Fruit fly (Drosophila melanogaster): Measurements from ENCODE around the gene LManIII.

Gene LManIII

DNA sequence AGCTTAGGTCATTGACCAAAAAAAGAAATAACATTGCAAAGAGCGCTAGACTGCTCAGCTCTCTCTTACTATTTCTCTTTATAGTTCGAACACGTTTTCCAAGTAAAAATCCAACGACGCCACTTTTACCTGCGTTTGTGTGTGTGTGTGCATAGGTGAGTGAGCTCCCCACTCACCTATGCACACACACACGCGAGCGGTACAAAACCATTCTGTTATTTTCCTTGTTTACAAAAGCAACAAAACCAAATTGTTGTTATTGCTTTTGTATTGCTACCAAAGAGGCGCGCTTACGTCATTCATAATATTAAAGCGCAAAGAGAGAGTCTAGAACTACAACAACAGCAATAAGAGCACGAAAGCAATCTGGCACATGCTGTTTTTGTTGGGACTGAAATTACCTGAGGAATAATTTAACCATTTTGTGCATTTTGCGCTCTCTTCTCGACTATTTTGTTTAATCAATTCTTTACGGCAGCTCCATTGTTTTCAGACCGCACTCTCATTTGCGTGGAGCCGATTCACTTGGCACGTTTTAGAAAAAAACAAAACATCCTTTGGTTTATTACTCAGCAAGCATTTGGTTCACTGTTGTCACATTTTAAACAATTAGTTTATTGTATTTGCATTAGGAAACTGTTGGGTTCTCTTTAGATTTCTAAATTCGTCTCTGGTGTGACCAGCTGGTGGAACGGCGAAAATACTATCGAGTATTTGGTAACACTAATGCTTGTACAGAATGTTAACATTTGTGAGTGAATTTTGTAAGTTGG lies 28.3 kb downstream of the LManIII start, which contains the start of gene raw (continued):
- TF ChIP-seq shn (GFP tag; optimal IDR thresholded peaks at IDR 0.05) (no peak), CG11398 (GFP tag; optimal IDR thresholded peaks at IDR 0.05) (no peak), Xbp1 (GFP tag; optimal IDR thresholded peaks at IDR 0.05) (no peak), ken (GFP tag; IDR thresholded peaks at IDR 0.05) (no peak), GATAe (GFP tag; conservative IDR thresholded peaks at IDR 0.05) (no peak), dan (GFP tag; IDR thresholded peaks at IDR 0.05) (no peak), CG12071 (GFP tag; optimal IDR thresholded peaks at IDR 0.05) (peak; percentile 3), usp (GFP tag; optimal IDR thresholded peaks at IDR 0.05) (no peak), esg (GFP tag; conservative IDR thresholded peaks at IDR 0.05) (no peak), sqz (GFP tag; optimal IDR thresholded peaks at IDR 0.05) (no peak), NfI (GFP tag; optimal IDR thresholded peaks at IDR 0.05) (no peak), eve (GFP tag; optimal IDR thresholded peaks at IDR 0.05) (peak in 1 of 2 experiments; percentile 79), Dad (GFP tag; optimal IDR thresholded peaks at IDR 0.05) (no peak), Bgb (GFP tag; IDR thresholded peaks at IDR 0.05; ENCODE audit: partially characterized antibody) (0 out of 2 replicates have a peak, but pooled peaks have one; percentile 3), z (GFP tag; IDR thresholded peaks at IDR 0.05) (no peak), Abd-B (GFP tag; optimal IDR thresholded peaks at IDR 0.05) (no peak), CG32772 (GFP tag; IDR thresholded peaks at IDR 0.05) (no peak), CG6689 (GFP tag; IDR thresholded peaks at IDR 0.05) (no peak), cad (GFP tag; optimal IDR thresholded peaks at IDR 0.05) (no peak), CG7786 (GFP tag; optimal IDR thresholded peaks at IDR 0.05) (no peak), Dbx (GFP tag; IDR thresholded peaks at IDR 0.05) (peak; percentile 29; the same call in 1 of the 3 replicates), CG18599 (GFP tag; optimal IDR thresholded peaks at IDR 0.05) (no peak), CG9609 (GFP tag; optimal IDR thresholded peaks at IDR 0.05) (no peak), CG4360 (GFP tag; IDR thresholded peaks at IDR 0.05) (peak; percentile 88), CG17829 (tag; optimal IDR thresholded peaks at IDR 0.05) (no peak), CG10274 (GFP tag; optimal IDR thresholded peaks at IDR 0.05) (no peak), dmrt99B (tag; optimal IDR thresholded peaks at IDR 0.05) (no peak), mam (GFP tag; optimal IDR thresholded peaks at IDR 0.05) (no peak), Hey (tag; optimal IDR thresholded peaks at IDR 0.05) (peak; percentile 39), vfl (GFP tag; optimal IDR thresholded peaks at IDR 0.05) (no peak), CG2202 (tag; optimal IDR thresholded peaks at IDR 0.05) (no peak), CG7963 (GFP tag; IDR thresholded peaks at IDR 0.05; ENCODE audit: partially characterized antibody) (no peak), CG12391 (tag; optimal IDR thresholded peaks at IDR 0.05) (no peak), Atf3 (GFP tag; optimal IDR thresholded peaks at IDR 0.05) (peak; percentile 86), caup (GFP tag; optimal IDR thresholded peaks at IDR 0.05; ENCODE audit: severe bottlenecking) (peak; percentile 37)

DNA sequence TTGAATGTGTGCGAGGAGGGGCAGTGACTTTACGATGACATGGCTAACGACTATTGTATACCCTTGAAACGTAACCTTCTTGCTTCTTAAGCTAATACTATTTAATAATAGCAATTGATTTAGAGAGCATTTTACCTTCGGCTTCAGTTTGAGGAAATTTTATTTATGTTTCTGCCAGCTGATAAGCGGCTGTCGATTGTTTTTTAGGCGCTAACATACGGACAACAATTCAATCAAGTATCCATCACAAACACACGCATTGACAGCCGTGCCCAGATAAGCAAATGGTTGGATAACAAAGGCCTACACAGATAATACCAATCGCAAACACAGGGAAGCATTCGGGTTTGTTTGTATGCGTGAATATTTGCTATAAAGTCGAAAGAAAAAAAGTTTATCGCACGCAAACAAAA lies 30.3 kb downstream of the LManIII start:
- TF ChIP-seq CG2712 (tag; optimal IDR thresholded peaks at IDR 0.05) (peak; percentile 36), Dad (GFP tag; optimal IDR thresholded peaks at IDR 0.05) (no peak), usp (GFP tag; optimal IDR thresholded peaks at IDR 0.05) (no peak), fd102C (GFP tag; optimal IDR thresholded peaks at IDR 0.05) (no peak), Rfx (GFP tag; IDR thresholded peaks at IDR 0.05) (0 out of 2 replicates have a peak, but pooled peaks have one; percentile 38), Trl (optimal IDR thresholded peaks at IDR 0.05) (no peak), Trl (GFP tag; optimal IDR thresholded peaks at IDR 0.05) (peak; percentile 30), Camta (GFP tag; optimal IDR thresholded peaks at IDR 0.05) (no peak), row (GFP tag; IDR thresholded peaks at IDR 0.05) (peak; percentile 93), Kr (GFP tag; optimal IDR thresholded peaks at IDR 0.05) (no peak), dm (GFP tag; optimal IDR thresholded peaks at IDR 0.05) (no peak), NC2β (GFP tag; optimal IDR thresholded peaks at IDR 0.05) (no peak), nmo (GFP tag; optimal IDR thresholded peaks at IDR 0.05) (no peak), zen2 (GFP tag; IDR thresholded peaks at IDR 0.05; ENCODE audit: partially characterized antibody) (no peak), CG4328 (GFP tag; optimal IDR thresholded peaks at IDR 0.05) (no peak), CG7928 (GFP tag; optimal IDR thresholded peaks at IDR 0.05) (no peak), CG34376 (GFP tag; optimal IDR thresholded peaks at IDR 0.05) (peak; percentile 88), CG4360 (GFP tag; IDR thresholded peaks at IDR 0.05) (peak; percentile 46; the same call in 1 of the 2 replicates), CG1602 (GFP tag; optimal IDR thresholded peaks at IDR 0.05) (no peak), Hmx (GFP tag; optimal IDR thresholded peaks at IDR 0.05) (no peak)

All from whole organism, embryonic.